Fruit fly (Drosophila melanogaster): ENCODE measurements around the gene CG12479.

DNA sequence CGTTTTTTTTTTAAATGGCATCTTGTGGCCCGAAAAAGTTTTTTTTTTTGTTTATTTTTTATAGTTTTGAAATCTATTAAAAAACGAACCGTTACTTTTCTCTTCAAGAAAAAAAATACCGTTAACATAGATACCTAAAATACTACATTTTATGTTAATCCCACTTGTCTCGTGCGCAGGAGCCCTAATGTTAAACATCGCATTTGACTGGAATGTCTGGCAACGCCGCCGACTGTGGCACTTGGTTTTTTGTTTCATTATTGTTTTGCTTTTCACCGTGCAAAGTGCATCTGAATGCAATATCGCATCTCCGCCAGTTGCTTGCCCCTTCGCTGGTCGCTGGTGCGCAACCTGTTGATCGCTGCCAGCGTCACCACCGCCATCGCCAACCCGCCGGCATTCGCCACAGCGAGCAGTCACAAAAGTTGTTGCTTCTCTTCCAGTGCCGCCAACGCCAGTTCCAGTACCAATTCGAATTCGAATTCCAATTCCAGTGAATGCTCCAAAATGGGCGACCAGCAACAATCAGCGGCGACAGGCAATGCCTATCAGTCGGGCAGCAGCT, 48.2 kb upstream of the CG12479 start, which contains the start of gene CG11590:
- no peak for TF ChIP-seq CG8478 (optimal IDR thresholded peaks at IDR 0.05)
- no peak for TF ChIP-seq CTCF (optimal IDR thresholded peaks at IDR 0.05)
